Fruit fly (Drosophila melanogaster) S2 (cell line): ENCODE measurements around the gene hob.

Source experiments
- CG8478 ChIP-seq: fragments of >200 bp; optimal IDR thresholded peaks from 2 replicates; lab custom pipeline; 2018
- CTCF ChIP-seq, 2 experiments: fragments of >200 bp; optimal IDR thresholded peaks; 2 replicates each; lab custom pipeline; 2018

DNA sequence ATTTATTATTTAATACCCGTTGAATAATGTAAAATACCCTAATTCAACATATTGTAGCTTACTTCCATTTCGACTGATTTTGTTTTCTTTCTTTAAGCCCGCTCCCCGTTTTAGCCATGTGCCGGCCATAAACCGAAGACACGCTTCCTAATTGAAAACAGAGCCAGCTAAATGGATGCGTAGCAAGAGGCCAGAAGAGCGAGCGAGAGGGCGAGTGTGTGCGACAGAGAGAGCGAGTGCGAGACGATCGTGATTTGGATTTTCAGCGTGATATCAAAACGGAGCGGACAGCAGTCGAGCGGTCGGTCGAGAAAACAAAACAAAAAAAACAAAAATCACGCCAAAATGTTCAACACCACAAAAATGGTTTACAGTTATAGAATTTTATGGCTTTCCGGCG is 47.6 kb upstream of the hob start:
- TF ChIP-seq CG8478 (lab: Kevin White, UChicago) (no peak), CTCF (optimal IDR thresholded peaks at IDR 0.05; lab: Kevin White, UChicago) (no peak)
